Fruit fly (Drosophila melanogaster) whole organism, embryonic: ENCODE results near the gene CG12020.

Source experiments
- ATbp ChIP-seq: fragments of 200-800 bp; sonication (Bioruptor generic); optimal IDR thresholded peaks from 2 replicates; lab custom pipeline; 2017; ENCODE audit warnings: missing biosample characterization, mild to moderate bottlenecking, missing genetic modification characterization, missing genetic modification reagents
- B-H2 ChIP-seq: fragments of 200-800 bp; sonication (Bioruptor generic); optimal IDR thresholded peaks from 2 replicates; lab custom pipeline; 2018; ENCODE audit warnings: missing biosample characterization, mild to moderate bottlenecking, missing genetic modification characterization
- CG1024 ChIP-seq: fragments of 200-800 bp; sonication (Bioruptor generic); IDR thresholded peaks from 2 replicates; pipeline ENCODE4 v1.3.6; 2022; ENCODE audit warnings: missing biosample characterization, missing genetic modification characterization
- CG10431 ChIP-seq: fragments of 200-800 bp; sonication (Bioruptor generic); optimal IDR thresholded peaks from 3 replicates; lab custom pipeline; 2018; ENCODE audit warnings: missing biosample characterization, mild to moderate bottlenecking, missing genetic modification characterization
- CG10543 ChIP-seq: fragments of 200-800 bp; sonication (Bioruptor generic); optimal IDR thresholded peaks from 3 replicates; lab custom pipeline; 2017; ENCODE audit warnings: missing biosample characterization, mild to moderate bottlenecking, missing genetic modification characterization, moderate library complexity
- CG10654 ChIP-seq: fragments of 200-800 bp; sonication (Bioruptor generic); optimal IDR thresholded peaks from 2 replicates; lab custom pipeline; 2016; ENCODE audit warnings: missing biosample characterization, missing genetic modification characterization
- CG12155 ChIP-seq: fragments of 200-800 bp; sonication (Bioruptor generic); optimal IDR thresholded peaks from 3 replicates; lab custom pipeline; 2016; ENCODE audit warnings: missing biosample characterization, missing genetic modification characterization
- CG12744 ChIP-seq: fragments of 200-800 bp; sonication (Bioruptor generic); optimal IDR thresholded peaks from 2 replicates; lab custom pipeline; 2016; ENCODE audit warnings: missing biosample characterization, missing genetic modification characterization
- CG14710 ChIP-seq: fragments of 200-800 bp; sonication (Bioruptor generic); optimal IDR thresholded peaks from 3 replicates; lab custom pipeline; 2019; ENCODE audit warnings: missing biosample characterization, mild to moderate bottlenecking, missing genetic modification characterization, moderate library complexity
- CG16813 ChIP-seq: fragments of 200-800 bp; sonication (Bioruptor generic); IDR thresholded peaks from 3 replicates; pipeline ENCODE4 v1.3.6; 2022; ENCODE audit warnings: missing biosample characterization, missing genetic modification characterization; ENCODE audit not compliant: partially characterized antibody
- CG16815 ChIP-seq: fragments of 200-800 bp; sonication (Bioruptor generic); optimal IDR thresholded peaks from 3 replicates; lab custom pipeline; 2017; ENCODE audit warnings: missing biosample characterization, mild to moderate bottlenecking, missing genetic modification characterization
- CG17328 ChIP-seq: fragments of 200-800 bp; sonication (Bioruptor generic); IDR thresholded peaks from 2 replicates; pipeline ENCODE4 v1.3.6; 2022; ENCODE audit warnings: missing biosample characterization, missing genetic modification characterization
- CG18262 ChIP-seq: fragments of 200-800 bp; optimal IDR thresholded peaks from 3 replicates; lab custom pipeline; 2019; ENCODE audit warnings: missing biosample characterization, mild to moderate bottlenecking, missing genetic modification characterization, moderate library complexity
- CG2199 ChIP-seq: fragments of 200-800 bp; sonication (Bioruptor generic); IDR thresholded peaks from 3 replicates; pipeline ENCODE4 v1.3.6; 2022; ENCODE audit warnings: missing biosample characterization, missing genetic modification characterization
- CG30431 ChIP-seq: fragments of 200-800 bp; sonication (Bioruptor generic); optimal IDR thresholded peaks from 2 replicates; lab custom pipeline; 2017; ENCODE audit warnings: missing biosample characterization, missing genetic modification characterization
- CG34376 ChIP-seq: fragments of 200-800 bp; sonication (Bioruptor generic); optimal IDR thresholded peaks from 2 replicates; lab custom pipeline; 2018; ENCODE audit warnings: missing biosample characterization, mild to moderate bottlenecking, missing genetic modification characterization
- CG4617 ChIP-seq: fragments of 200-800 bp; sonication (Bioruptor generic); optimal IDR thresholded peaks from 3 replicates; lab custom pipeline; 2016; ENCODE audit warnings: missing biosample characterization, missing genetic modification characterization, borderline replicate concordance
- CG6175 ChIP-seq: fragments of 200-800 bp; sonication (Bioruptor generic); IDR thresholded peaks from 3 replicates; pipeline ENCODE4 v1.3.6; 2022; ENCODE audit warnings: missing biosample characterization, missing genetic modification characterization
- CG8388 ChIP-seq: fragments of 200-800 bp; sonication (Bioruptor generic); optimal IDR thresholded peaks from 2 replicates; lab custom pipeline; 2019; ENCODE audit warnings: missing biosample characterization, mild to moderate bottlenecking, missing genetic modification characterization, moderate library complexity
- CG9215 ChIP-seq: fragments of 200-800 bp; sonication (Bioruptor generic); IDR thresholded peaks from 2 replicates; pipeline ENCODE4 v1.3.6; 2022; ENCODE audit warnings: missing biosample characterization, missing genetic modification characterization
- CG9609 ChIP-seq: fragments of 200-800 bp; sonication (Bioruptor generic); optimal IDR thresholded peaks from 3 replicates; lab custom pipeline; 2016; ENCODE audit warnings: missing biosample characterization, missing genetic modification characterization
- CG9876 ChIP-seq: fragments of 200-800 bp; sonication (Bioruptor generic); optimal IDR thresholded peaks from 2 replicates; lab custom pipeline; 2016; ENCODE audit warnings: missing biosample characterization, missing genetic modification characterization
- CrebB ChIP-seq: fragments of 200-800 bp; sonication (Bioruptor generic); optimal IDR thresholded peaks from 3 replicates; lab custom pipeline; 2018; ENCODE audit warnings: missing biosample characterization, mild to moderate bottlenecking, missing genetic modification characterization
- Dip3 ChIP-seq: fragments of 200-800 bp; sonication (Bioruptor generic); optimal IDR thresholded peaks from 3 replicates; lab custom pipeline; 2016; ENCODE audit warnings: missing biosample characterization, missing genetic modification characterization
- Dll ChIP-seq: fragments of 200-800 bp; sonication (Bioruptor generic); IDR thresholded peaks from 4 replicates; pipeline ENCODE4 v1.3.6; 2022; ENCODE audit warnings: missing biosample characterization, missing genetic modification characterization; ENCODE audit not compliant: partially characterized antibody
- E2f2 ChIP-seq: fragments of 200-800 bp; sonication (Bioruptor generic); IDR thresholded peaks from 2 replicates; pipeline ENCODE4 v1.3.6; 2022; ENCODE audit warnings: missing biosample characterization, missing genetic modification characterization
- GATAe ChIP-seq: fragments of 200-800 bp; sonication (Bioruptor generic); conservative IDR thresholded peaks from 2 replicates; pipeline ENCODE4 v1.3.6; 2022; ENCODE audit warnings: missing biosample characterization, missing genetic modification characterization
- Gug ChIP-seq: fragments of 200-800 bp; sonication (Bioruptor generic); IDR thresholded peaks from 4 replicates; pipeline ENCODE4 v1.3.6; 2022; ENCODE audit warnings: missing biosample characterization, missing genetic modification characterization
- Hey ChIP-seq: fragments of 200-800 bp; sonication (Bioruptor generic); optimal IDR thresholded peaks from 3 replicates; lab custom pipeline; 2018; ENCODE audit warnings: missing biosample characterization, mild to moderate bottlenecking, missing genetic modification characterization
- Hsf ChIP-seq: fragments of 200-800 bp; sonication (Bioruptor generic); optimal IDR thresholded peaks from 3 replicates; lab custom pipeline; 2016; ENCODE audit warnings: missing biosample characterization, missing genetic modification characterization
- Kr ChIP-seq: fragments of 200-800 bp; sonication (Bioruptor generic); optimal IDR thresholded peaks from 2 replicates; lab custom pipeline; 2017; ENCODE audit warnings: missing biosample characterization, mild to moderate bottlenecking, missing genetic modification characterization
- Meics ChIP-seq: fragments of 200-800 bp; sonication (Bioruptor generic); optimal IDR thresholded peaks from 2 replicates; lab custom pipeline; 2017; ENCODE audit warnings: missing biosample characterization, mild to moderate bottlenecking, missing genetic modification characterization
- Oaz ChIP-seq: fragments of 200-800 bp; sonication (Bioruptor generic); IDR thresholded peaks from 2 replicates; pipeline ENCODE4 v1.3.6; 2022; ENCODE audit warnings: missing biosample characterization, missing genetic modification characterization
- Stat92E ChIP-seq, 3 experiments: fragments of >200 bp in 2 of 3; fragments of 200-800 bp in 1 of 3; sonication (Bioruptor generic) in 1 of 3; optimal IDR thresholded peaks; 2 replicates each; lab custom pipeline; 2017 to 2019; ENCODE audit warnings: missing biosample characterization in 3 of 3, missing genetic modification characterization in 3 of 3, mild to moderate bottlenecking in 1 of 3, moderate library complexity in 1 of 3
- TFAM ChIP-seq: fragments of 200-800 bp; sonication (Bioruptor generic); optimal IDR thresholded peaks from 2 replicates; lab custom pipeline; 2017; ENCODE audit warnings: missing biosample characterization, missing genetic modification characterization, inconsistent platforms
- abd-A ChIP-seq: fragments of 200-800 bp; sonication (Bioruptor generic); optimal IDR thresholded peaks from 3 replicates; lab custom pipeline; 2019; ENCODE audit warnings: missing biosample characterization, mild to moderate bottlenecking, missing genetic modification characterization, moderate library complexity
- cg ChIP-seq: fragments of 200-800 bp; sonication (Bioruptor generic); optimal IDR thresholded peaks from 3 replicates; lab custom pipeline; 2019; ENCODE audit warnings: missing biosample characterization, mild to moderate bottlenecking, missing genetic modification characterization, moderate library complexity
- chm ChIP-seq: fragments of 200-800 bp; sonication (Bioruptor generic); IDR thresholded peaks from 2 replicates; pipeline ENCODE4 v1.3.6; 2022; ENCODE audit warnings: missing biosample characterization, missing genetic modification characterization
- exex ChIP-seq: fragments of 200-800 bp; sonication (Bioruptor generic); optimal IDR thresholded peaks from 4 replicates; lab custom pipeline; 2018; ENCODE audit warnings: missing biosample characterization, mild to moderate bottlenecking, missing genetic modification characterization, moderate library complexity
- grn ChIP-seq: fragments of 200-800 bp; sonication (Bioruptor generic); optimal IDR thresholded peaks from 3 replicates; lab custom pipeline; 2017; ENCODE audit warnings: missing biosample characterization, missing genetic modification characterization
- jigr1 ChIP-seq: fragments of 200-800 bp; sonication (Bioruptor generic); IDR thresholded peaks from 3 replicates; pipeline ENCODE4 v1.3.6; 2022; ENCODE audit warnings: missing biosample characterization, missing genetic modification characterization
- mam ChIP-seq: fragments of 200-800 bp; sonication (Bioruptor generic); optimal IDR thresholded peaks from 3 replicates; lab custom pipeline; 2016; ENCODE audit warnings: missing biosample characterization, missing genetic modification characterization
- mirr ChIP-seq: fragments of 200-800 bp; sonication (Bioruptor generic); optimal IDR thresholded peaks from 3 replicates; lab custom pipeline; 2018; ENCODE audit warnings: missing biosample characterization, mild to moderate bottlenecking, missing genetic modification characterization
- nerfin-1 ChIP-seq: fragments of 200-800 bp; sonication (Bioruptor generic); optimal IDR thresholded peaks from 3 replicates; lab custom pipeline; 2019; ENCODE audit warnings: missing biosample characterization, mild to moderate bottlenecking, missing genetic modification characterization, moderate library complexity
- onecut ChIP-seq: fragments of 200-800 bp; sonication (Bioruptor generic); IDR thresholded peaks from 2 replicates; pipeline ENCODE4 v1.3.6; 2022; ENCODE audit warnings: missing biosample characterization, missing genetic modification characterization
- pfk ChIP-seq: fragments of 200-800 bp; sonication (Bioruptor generic); optimal IDR thresholded peaks from 2 replicates; lab custom pipeline; 2018; ENCODE audit warnings: missing biosample characterization, mild to moderate bottlenecking, missing genetic modification characterization, moderate library complexity
- sc ChIP-seq, 3 experiments: fragments of >200 bp in 2 of 3; fragments of 200-800 bp in 1 of 3; sonication (Bioruptor generic) in 1 of 3; optimal IDR thresholded peaks; 2 replicates in 2 of 3; 3 replicates in 1 of 3; lab custom pipeline; 2017; ENCODE audit warnings: mild to moderate bottlenecking in 1 of 3, missing biosample characterization in 1 of 3, missing genetic modification characterization in 1 of 3, missing genetic modification reagents in 1 of 3
- sd ChIP-seq: fragments of 200-800 bp; sonication (Bioruptor generic); optimal IDR thresholded peaks from 3 replicates; lab custom pipeline; 2018; ENCODE audit warnings: missing biosample characterization, mild to moderate bottlenecking, missing genetic modification characterization, moderate library complexity
- ttk ChIP-seq: fragments of 200-800 bp; sonication (Bioruptor generic); IDR thresholded peaks from 2 replicates; pipeline ENCODE4 v2.1.2; 2022; ENCODE audit warnings: missing biosample characterization, missing genetic modification characterization
- wek ChIP-seq: fragments of 200-800 bp; sonication (Bioruptor generic); optimal IDR thresholded peaks from 3 replicates; lab custom pipeline; 2018; ENCODE audit warnings: missing biosample characterization, mild to moderate bottlenecking, missing genetic modification characterization, moderate library complexity
- yki ChIP-seq: fragments of >200 bp; optimal IDR thresholded peaks from 3 replicates; lab custom pipeline; 2018
- z ChIP-seq: fragments of 200-800 bp; sonication (Bioruptor generic); IDR thresholded peaks from 3 replicates; pipeline ENCODE4 v1.3.6; 2022; ENCODE audit warnings: missing biosample characterization, missing genetic modification characterization

Gene CG12020

DNA sequence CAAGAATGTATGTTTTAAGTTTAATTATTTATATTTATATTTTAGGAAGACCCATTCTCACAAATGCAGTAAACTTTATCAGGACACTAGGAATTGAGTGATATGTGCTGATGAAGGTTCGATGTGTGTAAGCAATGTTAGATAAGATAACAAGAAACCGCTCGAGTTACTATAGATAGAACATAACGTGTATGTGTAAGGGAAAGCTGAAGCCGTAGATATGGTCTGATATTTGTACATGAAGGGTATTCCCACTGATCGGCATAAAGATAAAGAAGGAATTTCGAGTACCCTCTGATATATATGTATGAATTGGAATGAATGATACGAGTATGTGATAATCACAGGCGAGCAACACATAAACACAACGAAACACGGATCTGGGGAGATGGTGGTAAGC, 13.0 kb upstream of the CG12020 start:
- TF ChIP-seq B-H2 (no peak), CG12744 (GFP tag; lab: Kevin White, UChicago) (no peak), Stat92E (GFP tag; optimal IDR thresholded peaks at IDR 0.05; lab: Kevin White, UChicago) (no peak), Oaz (no peak), Dip3 (no peak), mam (no peak), CG14710 (tag; lab: Kevin White, UChicago) (no peak), mirr (GFP tag; lab: Kevin White, UChicago) (peak; percentile 72), wek (GFP tag; lab: Kevin White, UChicago) (peak; percentile 95), z (GFP tag; lab: Robert Waterston, UW) (peak; percentile 13; the same call in 1 of the 3 replicates), onecut (GFP tag; lab: Robert Waterston, UW) (no peak), CG9609 (GFP tag; lab: Kevin White, UChicago) (no peak), CG18262 (tag; lab: Kevin White, UChicago) (no peak), abd-A (tag; lab: Kevin White, UChicago) (no peak), cg (GFP tag; lab: Kevin White, UChicago) (peak; percentile 28), CG30431 (no peak), CG4617 (GFP tag; lab: Kevin White, UChicago) (no peak), ttk (GFP tag; lab: Robert Waterston, UW) (no peak), CG9215 (no peak), CG1024 (no peak), Gug (GFP tag; lab: Robert Waterston, UW) (no peak), exex (tag; lab: Kevin White, UChicago) (peak; percentile 68), Dll (GFP tag; lab: Robert Waterston, UW) (no peak), CG16813 (GFP tag; lab: Robert Waterston, UW) (no peak), CG34376 (GFP tag; lab: Kevin White, UChicago) (peak; percentile 82), Hsf (GFP tag; lab: Kevin White, UChicago) (no peak), GATAe (GFP tag; lab: Robert Waterston, UW) (peak; percentile 73), E2f2 (no peak), sd (tag; lab: Kevin White, UChicago) (peak; percentile 99), TFAM (GFP tag; lab: Kevin White, UChicago) (no peak), Meics (GFP tag; lab: Kevin White, UChicago) (no peak), grn (GFP tag; lab: Kevin White, UChicago) (peak; percentile 98)

dm6 chr3L:1789339-1789738, 7.8 kb upstream of the CG12020 start:
- TF ChIP-seq CG10654 (no peak), sc (optimal IDR thresholded peaks at IDR 0.05; lab: Kevin White, UChicago) (no peak), sc (GFP tag; optimal IDR thresholded peaks at IDR 0.05; lab: Kevin White, UChicago) (no peak), Hey (tag; lab: Kevin White, UChicago) (peak; percentile 97), CG2199 (GFP tag; lab: Robert Waterston, UW) (no peak), chm (GFP tag; lab: Robert Waterston, UW) (no peak), CG12155 (GFP tag; lab: Kevin White, UChicago) (no peak), nerfin-1 (tag; lab: Kevin White, UChicago) (no peak), ATbp (GFP tag; lab: Kevin White, UChicago) (no peak), CG8388 (GFP tag; lab: Kevin White, UChicago) (no peak), CG16815 (GFP tag; lab: Kevin White, UChicago) (no peak), Kr (GFP tag; lab: Kevin White, UChicago) (no peak), CG17328 (GFP tag; lab: Robert Waterston, UW) (no peak), CG9876 (GFP tag; lab: Kevin White, UChicago) (no peak), jigr1 (GFP tag; lab: Robert Waterston, UW) (no peak), CG10543 (GFP tag; lab: Kevin White, UChicago) (peak; percentile 55), CG6175 (GFP tag; lab: Robert Waterston, UW) (no peak), CG10431 (GFP tag; lab: Kevin White, UChicago) (no peak), CrebB (tag; lab: Kevin White, UChicago) (no peak), yki (lab: Kevin White, UChicago) (no peak), GATAe (GFP tag; lab: Robert Waterston, UW) (peak; percentile 57), pfk (GFP tag; lab: Kevin White, UChicago) (peak; percentile 55)
